Fruit fly (Drosophila melanogaster): ENCODE measurements around the gene PrBP.

Gene PrBP

DNA sequence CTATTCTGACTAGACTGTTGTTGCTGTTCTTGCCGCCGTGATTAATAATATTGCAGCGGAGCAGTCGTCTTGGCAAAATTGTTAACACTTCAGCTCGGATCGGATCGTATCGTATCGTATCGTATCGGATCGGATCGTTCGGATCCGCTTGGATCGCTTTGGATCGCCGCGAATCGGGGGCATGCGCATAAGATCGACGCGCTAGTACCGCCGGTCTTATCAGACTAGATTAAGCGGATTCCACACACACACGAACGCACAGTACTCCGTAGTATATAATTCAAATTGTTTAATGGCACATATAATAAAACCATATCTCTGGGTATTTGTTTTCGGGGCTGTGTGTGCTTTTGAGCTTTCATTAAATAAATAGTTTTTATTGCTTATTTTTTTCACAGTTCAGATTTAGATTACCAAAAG lies 14.2 kb upstream of the PrBP start:
- peak; percentile 78 for TF ChIP-seq vri (GFP tag; optimal IDR thresholded peaks at IDR 0.05)
- no peak for TF ChIP-seq Ets21C (GFP tag; optimal IDR thresholded peaks at IDR 0.05)
- TF ChIP-seq CG7368 (GFP tag; optimal IDR thresholded peaks at IDR 0.05) = no peak
- TF ChIP-seq CG8632 (GFP tag; optimal IDR thresholded peaks at IDR 0.05) = no peak
- TF ChIP-seq svp (GFP tag) = peak; percentile 89
- TF ChIP-seq acj6 (GFP tag; optimal IDR thresholded peaks at IDR 0.05) = no peak
- no peak for TF ChIP-seq CG3032 (tag; optimal IDR thresholded peaks at IDR 0.05)
- TF ChIP-seq CG6854 (GFP tag; optimal IDR thresholded peaks at IDR 0.05) = peak; percentile 44
- TF ChIP-seq Eip78C (GFP tag) = peak; percentile 71
- no peak for TF ChIP-seq OdsH (GFP tag; optimal IDR thresholded peaks at IDR 0.05)
- peak; percentile 56 for TF ChIP-seq fkh (GFP tag; optimal IDR thresholded peaks at IDR 0.05)
- TF ChIP-seq Sox102F (GFP tag; optimal IDR thresholded peaks at IDR 0.05) = no peak

- no peak for TF ChIP-seq CG8119 (GFP tag; IDR thresholded peaks at IDR 0.05)
- peak; percentile 79 for TF ChIP-seq vri (GFP tag; optimal IDR thresholded peaks at IDR 0.05)
- peak; percentile 74 for TF ChIP-seq svp (GFP tag)
- TF ChIP-seq CG11294 (GFP tag; IDR thresholded peaks at IDR 0.05) = no peak
- peak; percentile 28 for TF ChIP-seq fkh (GFP tag; optimal IDR thresholded peaks at IDR 0.05)
Observed at dm6 chr2L:8697915-8698627, 12.3 kb upstream of the PrBP start.

DNA sequence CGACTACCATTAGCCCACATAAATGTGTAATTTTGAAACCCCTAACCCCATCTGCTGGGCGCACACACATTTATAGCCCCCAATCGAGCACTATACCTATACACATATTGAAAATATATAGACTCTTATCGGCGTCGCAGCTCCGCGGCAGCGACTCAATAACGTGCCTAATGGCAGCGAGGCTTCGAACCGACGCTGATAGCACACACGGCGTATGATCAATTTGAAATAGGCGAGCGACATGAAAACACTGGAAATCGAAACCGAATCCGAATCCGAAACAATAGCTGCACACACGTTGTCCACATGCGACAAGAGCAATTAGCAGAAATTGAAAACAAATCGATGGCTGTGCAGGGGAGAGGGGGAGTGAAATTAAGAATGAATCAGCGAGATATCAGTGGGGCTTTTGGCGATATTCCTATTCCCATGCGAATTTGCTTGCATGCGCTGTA lies 8.5 kb upstream of the PrBP start:
- TF ChIP-seq vri (GFP tag; optimal IDR thresholded peaks at IDR 0.05) (peak; percentile 79), svp (GFP tag) (peak; percentile 78), fkh (GFP tag; optimal IDR thresholded peaks at IDR 0.05) (peak; percentile 35), Eip93F (GFP tag; optimal IDR thresholded peaks at IDR 0.05) (peak; percentile 70), CG34406 (GFP tag; optimal IDR thresholded peaks at IDR 0.05) (no peak), CG11294 (GFP tag; IDR thresholded peaks at IDR 0.05) (no peak), CG15336 (GFP tag; IDR thresholded peaks at IDR 0.05) (peak; percentile 8; the same call in 1 of the 2 replicates)

- no peak for TF ChIP-seq CG7368 (GFP tag; optimal IDR thresholded peaks at IDR 0.05)
- peak; percentile 17; the same call in 1 of the 3 replicates for TF ChIP-seq CG8119 (GFP tag; IDR thresholded peaks at IDR 0.05)
- TF ChIP-seq CG6163 (GFP tag; IDR thresholded peaks at IDR 0.05) = 0 out of 3 replicates have a peak, but pooled peaks have one; percentile 43
- peak; percentile 22 for TF ChIP-seq CG3919 (GFP tag; optimal IDR thresholded peaks at IDR 0.05)
- TF ChIP-seq Met (GFP tag; optimal IDR thresholded peaks at IDR 0.05) = peak; percentile 12
- peak; percentile 8 for TF ChIP-seq achi (GFP tag; optimal IDR thresholded peaks at IDR 0.05)
- no peak for TF ChIP-seq Hr4 (GFP tag; optimal IDR thresholded peaks at IDR 0.05)
- peak; percentile 52; the same call in 1 of the 3 replicates for TF ChIP-seq eg (GFP tag; IDR thresholded peaks at IDR 0.05)
- peak; percentile 80 for TF ChIP-seq svp (GFP tag)
- no peak for TF ChIP-seq CG6808 (GFP tag; optimal IDR thresholded peaks at IDR 0.05)
- TF ChIP-seq Sox14 (GFP tag; optimal IDR thresholded peaks at IDR 0.05) = peak; percentile 8
- TF ChIP-seq Smox (GFP tag; optimal IDR thresholded peaks at IDR 0.05) = peak; percentile 38
- TF ChIP-seq Eip78C (GFP tag) = peak; percentile 58
- no peak for TF ChIP-seq cyc (GFP tag; optimal IDR thresholded peaks at IDR 0.05)
- TF ChIP-seq Gug (GFP tag; IDR thresholded peaks at IDR 0.05) = no peak
- TF ChIP-seq Blimp-1 (GFP tag; optimal IDR thresholded peaks at IDR 0.05) = peak; percentile 50
- TF ChIP-seq CG6854 (GFP tag; optimal IDR thresholded peaks at IDR 0.05) = peak; percentile 31
- no peak for TF ChIP-seq CG11762 (GFP tag; optimal IDR thresholded peaks at IDR 0.05; ENCODE audit: insufficient read depth)
- TF ChIP-seq fkh (GFP tag; optimal IDR thresholded peaks at IDR 0.05) = peak; percentile 94
- peak; percentile 7 for TF ChIP-seq topi (GFP tag; optimal IDR thresholded peaks at IDR 0.05)
- TF ChIP-seq ss (GFP tag; optimal IDR thresholded peaks at IDR 0.05) = no peak
- TF ChIP-seq vri (GFP tag; optimal IDR thresholded peaks at IDR 0.05) = peak; percentile 83
- peak; percentile 47 for TF ChIP-seq esn (GFP tag; optimal IDR thresholded peaks at IDR 0.05)
- no peak for TF ChIP-seq CG10669 (GFP tag; optimal IDR thresholded peaks at IDR 0.05)
- peak; percentile 21 for TF ChIP-seq Sox102F (GFP tag; optimal IDR thresholded peaks at IDR 0.05)
- TF ChIP-seq spab (GFP tag; optimal IDR thresholded peaks at IDR 0.05) = no peak
- TF ChIP-seq CG31627 (GFP tag; optimal IDR thresholded peaks at IDR 0.05) = peak; percentile 21
- TF ChIP-seq Lpt (GFP tag; optimal IDR thresholded peaks at IDR 0.05) = peak; percentile 15
- TF ChIP-seq lz (GFP tag; optimal IDR thresholded peaks at IDR 0.05) = peak; percentile 8
Observed at dm6 chr2L:8692426-8693180, 6.8 kb upstream of the PrBP start.

Measured in whole organism, prepupa.